Fruit fly (Drosophila melanogaster): Measurements from ENCODE around the gene bab1.

- peak; percentile 71 for TF ChIP-seq rgr (GFP tag; optimal IDR thresholded peaks at IDR 0.05)
- TF ChIP-seq pan (optimal IDR thresholded peaks at IDR 0.05), result no peak
- TF ChIP-seq h (GFP tag; optimal IDR thresholded peaks at IDR 0.05), result peak; percentile 76
- TF ChIP-seq usp (GFP tag; optimal IDR thresholded peaks at IDR 0.05), result no peak
Observed at dm6 chr3L:1087321-1087720, 13.6 kb downstream of the bab1 start.

Data from whole organism, wandering third instar larva.